Fruit fly (Drosophila melanogaster): ENCODE measurements around the gene Frq1.

The Frq1 gene

dm6 chrX:18136059-18136458 lies 19.1 kb upstream of the Frq1 start (continued):
- TF ChIP-seq rib (GFP tag; IDR thresholded peaks at IDR 0.05): no peak
- TF ChIP-seq Med (GFP tag): peak; percentile 69
- TF ChIP-seq CG10565 (GFP tag; optimal IDR thresholded peaks at IDR 0.05): no peak
- peak; percentile 34 for TF ChIP-seq slbo (GFP tag; IDR thresholded peaks at IDR 0.05)
- TF ChIP-seq ci (GFP tag; IDR thresholded peaks at IDR 0.05): 0 out of 3 replicates have a peak, but pooled peaks have one; percentile 46
- TF ChIP-seq CG11093 (GFP tag; IDR thresholded peaks at IDR 0.05): peak; percentile 27; the same call in 1 of the 3 replicates
- peak; percentile 62 for TF ChIP-seq Ets65A (GFP tag)
- peak; percentile 44; the same call in 1 of the 2 replicates for TF ChIP-seq CG17328 (GFP tag; IDR thresholded peaks at IDR 0.05)
- 0 out of 3 replicates have a peak, but pooled peaks have one; percentile 25 for TF ChIP-seq dysf (GFP tag; IDR thresholded peaks at IDR 0.05)
- peak; percentile 74 for TF ChIP-seq grau (tag; optimal IDR thresholded peaks at IDR 0.05)
- no peak for TF ChIP-seq prd (optimal IDR thresholded peaks at IDR 0.05)
- peak; percentile 34; the same call in 1 of the 3 replicates for TF ChIP-seq prd (GFP tag; IDR thresholded peaks at IDR 0.05)
- peak; percentile 37; the same call in 1 of the 2 replicates for TF ChIP-seq CG14441 (GFP tag; IDR thresholded peaks at IDR 0.05)
- TF ChIP-seq tll (GFP tag; optimal IDR thresholded peaks at IDR 0.05): no peak
- no peak for TF ChIP-seq scrt (GFP tag; optimal IDR thresholded peaks at IDR 0.05)
- TF ChIP-seq Oli (tag; optimal IDR thresholded peaks at IDR 0.05): peak; percentile 15
- TF ChIP-seq CG9609 (GFP tag; optimal IDR thresholded peaks at IDR 0.05): peak; percentile 11
- 0 out of 2 replicates have a peak, but pooled peaks have one; percentile 31 for TF ChIP-seq sisA (GFP tag; IDR thresholded peaks at IDR 0.05)
- TF ChIP-seq twi (tag; optimal IDR thresholded peaks at IDR 0.05): no peak
- TF ChIP-seq CG34376 (GFP tag; optimal IDR thresholded peaks at IDR 0.05): no peak
- TF ChIP-seq ken (GFP tag; IDR thresholded peaks at IDR 0.05): 0 out of 3 replicates have a peak, but pooled peaks have one; percentile 29

dm6 chrX:18136910-18137849 lies 18.0 kb upstream of the Frq1 start, which contains the start of gene ari-1:
TSS of gene ari-1 (minus strand) at chrX:18137784.
- TF ChIP-seq CG16863 (GFP tag; optimal IDR thresholded peaks at IDR 0.05) (no peak), Ets97D (GFP tag; optimal IDR thresholded peaks at IDR 0.05) (peak; percentile 25), chif (GFP tag; optimal IDR thresholded peaks at IDR 0.05) (no peak), nau (GFP tag; optimal IDR thresholded peaks at IDR 0.05) (no peak), ham (GFP tag; IDR thresholded peaks at IDR 0.05) (no peak), sd (tag; optimal IDR thresholded peaks at IDR 0.05) (no peak), slbo (GFP tag; IDR thresholded peaks at IDR 0.05) (no peak), ewg (GFP tag; optimal IDR thresholded peaks at IDR 0.05) (peak; percentile 62), CG1832 (GFP tag; optimal IDR thresholded peaks at IDR 0.05) (no peak), CG4820 (GFP tag; optimal IDR thresholded peaks at IDR 0.05) (no peak), B-H2 (GFP tag; optimal IDR thresholded peaks at IDR 0.05) (no peak), sens (GFP tag) (peak; percentile 66), NC2α (GFP tag; optimal IDR thresholded peaks at IDR 0.05) (no peak), pzg (GFP tag; optimal IDR thresholded peaks at IDR 0.05) (peak; percentile 60), Dref (GFP tag; IDR thresholded peaks at IDR 0.05) (peak; percentile 60), abd-A (tag; optimal IDR thresholded peaks at IDR 0.05) (no peak), C15 (GFP tag; IDR thresholded peaks at IDR 0.05) (no peak), CG1603 (tag; optimal IDR thresholded peaks at IDR 0.05) (peak; percentile 58), CG4404 (GFP tag; IDR thresholded peaks at IDR 0.05) (no peak), Awh (GFP tag; IDR thresholded peaks at IDR 0.05) (no peak), CG31441 (GFP tag; IDR thresholded peaks at IDR 0.05) (no peak), sob (GFP tag; IDR thresholded peaks at IDR 0.05) (no peak), CG9797 (GFP tag; optimal IDR thresholded peaks at IDR 0.05) (peak; percentile 79), Camta (GFP tag; optimal IDR thresholded peaks at IDR 0.05) (no peak), Med (GFP tag) (peak; percentile 76), CG2116 (GFP tag; optimal IDR thresholded peaks at IDR 0.05) (peak; percentile 36), Rfx (GFP tag; IDR thresholded peaks at IDR 0.05) (0 out of 2 replicates have a peak, but pooled peaks have one; percentile 11), Hr39 (optimal IDR thresholded peaks at IDR 0.05) (no peak), Lhr (GFP tag; optimal IDR thresholded peaks at IDR 0.05) (no peak), pfk (GFP tag; optimal IDR thresholded peaks at IDR 0.05) (peak; percentile 93), sim (GFP tag; IDR thresholded peaks at IDR 0.05) (no peak)

Data from whole organism, embryonic.